Fruit fly (Drosophila melanogaster): Measurements from ENCODE around the gene TAF1B.

The TAF1B gene

dm6 chr3R:10139649-10140598 lies 4.1 kb downstream of the TAF1B start, which contains the start of gene tws (continued):
- TF ChIP-seq ranshi (GFP tag; IDR thresholded peaks at IDR 0.05) (peak; percentile 45; the same call in 1 of the 2 replicates), Sry-β (GFP tag; optimal IDR thresholded peaks at IDR 0.05) (peak; percentile 95), hbn (GFP tag; IDR thresholded peaks at IDR 0.05; ENCODE audit: partially characterized antibody) (no peak), Gsc (GFP tag; IDR thresholded peaks at IDR 0.05) (no peak), mam (GFP tag; optimal IDR thresholded peaks at IDR 0.05) (peak; percentile 48), Lpt (GFP tag; optimal IDR thresholded peaks at IDR 0.05) (no peak), YL-1 (GFP tag; optimal IDR thresholded peaks at IDR 0.05) (no peak), CG12769 (tag; optimal IDR thresholded peaks at IDR 0.05) (peak; percentile 83), vnd (GFP tag; IDR thresholded peaks at IDR 0.05; ENCODE audit: partially characterized antibody) (no peak), ATbp (GFP tag; optimal IDR thresholded peaks at IDR 0.05) (peak; percentile 49), Dek (tag; optimal IDR thresholded peaks at IDR 0.05) (peak; percentile 56), CG11085 (GFP tag; IDR thresholded peaks at IDR 0.05) (no peak), insv (GFP tag; optimal IDR thresholded peaks at IDR 0.05) (no peak), cg (GFP tag; optimal IDR thresholded peaks at IDR 0.05) (no peak), gcm2 (GFP tag; optimal IDR thresholded peaks at IDR 0.05) (peak; percentile 2), Sox102F (GFP tag; optimal IDR thresholded peaks at IDR 0.05) (peak; percentile 56), CG8089 (GFP tag; optimal IDR thresholded peaks at IDR 0.05) (peak; percentile 37), exex (tag; optimal IDR thresholded peaks at IDR 0.05) (peak; percentile 74), CG17802 (tag; optimal IDR thresholded peaks at IDR 0.05) (no peak), Jarid2 (GFP tag; optimal IDR thresholded peaks at IDR 0.05) (peak; percentile 57), mirr (GFP tag; optimal IDR thresholded peaks at IDR 0.05) (peak; percentile 83), CG30403 (GFP tag; optimal IDR thresholded peaks at IDR 0.05) (peak; percentile 50), tin (GFP tag; optimal IDR thresholded peaks at IDR 0.05) (no peak), CG8281 (tag; optimal IDR thresholded peaks at IDR 0.05) (peak; percentile 29), CG11723 (GFP tag; optimal IDR thresholded peaks at IDR 0.05) (peak; percentile 42), CG4404 (GFP tag; IDR thresholded peaks at IDR 0.05) (no peak), CG11093 (GFP tag; IDR thresholded peaks at IDR 0.05) (no peak), sr (GFP tag; IDR thresholded peaks at IDR 0.05) (0 out of 3 replicates have a peak, but pooled peaks have one; percentile 26), Sry-δ (GFP tag; optimal IDR thresholded peaks at IDR 0.05) (peak; percentile 10), CG7271 (tag; optimal IDR thresholded peaks at IDR 0.05) (no peak), emc (GFP tag; optimal IDR thresholded peaks at IDR 0.05) (no peak), dmrt99B (tag; optimal IDR thresholded peaks at IDR 0.05) (peak; percentile 48), aop (GFP tag; IDR thresholded peaks at IDR 0.05) (no peak), dimm (GFP tag; IDR thresholded peaks at IDR 0.05) (no peak), Blimp-1 (GFP tag; optimal IDR thresholded peaks at IDR 0.05) (peak; percentile 32), CG7839 (tag; optimal IDR thresholded peaks at IDR 0.05) (peak; percentile 51), Elba2 (GFP tag; optimal IDR thresholded peaks at IDR 0.05) (no peak), Med (GFP tag) (peak; percentile 94), Max (GFP tag; optimal IDR thresholded peaks at IDR 0.05) (peak; percentile 51), Hr39 (optimal IDR thresholded peaks at IDR 0.05) (no peak), da (GFP tag; optimal IDR thresholded peaks at IDR 0.05) (no peak), CG11247 (GFP tag; IDR thresholded peaks at IDR 0.05) (no peak), ftz-f1 (GFP tag; optimal IDR thresholded peaks at IDR 0.05) (peak; percentile 6), trh (GFP tag; optimal IDR thresholded peaks at IDR 0.05) (no peak), CG12942 (GFP tag; optimal IDR thresholded peaks at IDR 0.05) (no peak), ssp (GFP tag; IDR thresholded peaks at IDR 0.05) (no peak), Poxn (GFP tag; IDR thresholded peaks at IDR 0.05) (no peak), CG13894 (tag; optimal IDR thresholded peaks at IDR 0.05) (peak; percentile 35), bab2 (GFP tag; optimal IDR thresholded peaks at IDR 0.05) (peak; percentile 57)
